Worm (Caenorhabditis elegans) whole organism, early embryonic: ENCODE measurements around the gene C42C1.19.
A peak's percentile ranks its signal among the peaks of the same experiment; 100 is the strongest.

ENCODE experiments used
- B0310.2 ChIP-seq: sonication (generic microtip); optimal IDR thresholded peaks from 2 replicates; lab custom pipeline; 2016; ENCODE audit warnings: mild to moderate bottlenecking, missing genetic modification characterization, missing compliant biosample characterization
- F13C5.2 ChIP-seq: sonication (generic microtip); optimal IDR thresholded peaks from 2 replicates; lab custom pipeline; 2017; ENCODE audit warnings: mild to moderate bottlenecking, missing genetic modification characterization, inconsistent platforms, missing compliant biosample characterization
- aly-1 ChIP-seq: sonication (generic microtip); optimal IDR thresholded peaks from 2 replicates; lab custom pipeline; 2016; ENCODE audit warnings: missing genetic modification characterization, missing compliant biosample characterization
- ama-1 ChIP-seq: fragments of 150-350 bp; optimal IDR thresholded peaks from 2 replicates; lab custom pipeline; 2014
- ceh-13 ChIP-seq: fragments of 200-800 bp; sonication (Bioruptor generic); optimal IDR thresholded peaks from 2 replicates; lab custom pipeline; 2018; ENCODE audit warnings: mild to moderate bottlenecking, missing genetic modification characterization, missing compliant biosample characterization
- ceh-36 ChIP-seq: sonication (generic microtip); optimal IDR thresholded peaks from 2 replicates; lab custom pipeline; 2016; ENCODE audit warnings: missing genetic modification characterization, inconsistent platforms, missing compliant biosample characterization
- ets-7 ChIP-seq: sonication (generic microtip); optimal IDR thresholded peaks from 2 replicates; lab custom pipeline; 2016; ENCODE audit warnings: missing genotype, missing genetic modification characterization, missing compliant biosample characterization
- flt-1 ChIP-seq: fragments of 200-800 bp; sonication (Bioruptor generic); IDR thresholded peaks from 2 replicates; pipeline ENCODE4 v1.3.6; 2022; ENCODE audit warnings: missing genetic modification characterization, missing compliant biosample characterization
- hmbx-1 ChIP-seq: sonication (generic microtip); optimal IDR thresholded peaks from 2 replicates; lab custom pipeline; 2016; ENCODE audit warnings: mild to moderate bottlenecking, missing genetic modification characterization, missing compliant biosample characterization
- hmg-4 ChIP-seq: fragments of 200-800 bp; sonication (Bioruptor generic); optimal IDR thresholded peaks from 2 replicates; lab custom pipeline; 2018; ENCODE audit warnings: mild to moderate bottlenecking, missing genetic modification characterization, missing compliant biosample characterization
- hnd-1 ChIP-seq: sonication (generic microtip); optimal IDR thresholded peaks from 2 replicates; lab custom pipeline; 2016; ENCODE audit warnings: missing genetic modification characterization, missing compliant biosample characterization
- pes-1 ChIP-seq: fragments of 200-800 bp; sonication (Bioruptor generic); IDR thresholded peaks from 2 replicates; pipeline ENCODE4 v1.3.6; 2022; ENCODE audit warnings: missing genetic modification reagents, missing genetic modification characterization, missing compliant biosample characterization
- scrt-1 ChIP-seq: fragments of 200-800 bp; sonication (Bioruptor generic); IDR thresholded peaks from 2 replicates; pipeline ENCODE4 v1.3.6; 2022; ENCODE audit warnings: missing genetic modification characterization, missing compliant biosample characterization
- sea-1 ChIP-seq: fragments of 200-800 bp; sonication (Bioruptor generic); conservative IDR thresholded peaks from 2 replicates; pipeline ENCODE4 v1.3.6; 2022; ENCODE audit warnings: missing genetic modification characterization, missing compliant biosample characterization
- tbx-11 ChIP-seq: fragments of 200-800 bp; sonication (Bioruptor generic); IDR thresholded peaks from 2 replicates; pipeline ENCODE4 v1.3.6; 2022; ENCODE audit warnings: missing genetic modification characterization, missing compliant biosample characterization
- tbx-37 ChIP-seq: fragments of 200-800 bp; sonication (Bioruptor generic); conservative IDR thresholded peaks from 2 replicates; pipeline ENCODE4 v1.3.6; 2022; ENCODE audit warnings: missing genetic modification reagents, missing genetic modification characterization, missing compliant biosample characterization
- tra-4 ChIP-seq: sonication (generic microtip); optimal IDR thresholded peaks from 2 replicates; lab custom pipeline; 2017; ENCODE audit warnings: missing genetic modification characterization, missing compliant biosample characterization

Gene C42C1.19

ce11 chrIV:12282873-12283272, 334 bp downstream of the C42C1.19 start, which contains the start of gene hpo-12:
hpo-12 (plus strand) TSS chrIV:12283173.
- no peak for TF ChIP-seq hmg-4 (GFP tag; lab: Kevin White, UChicago)
- no peak for TF ChIP-seq F13C5.2
- no peak for TF ChIP-seq pes-1 (GFP tag; lab: Robert Waterston, UW)
- TF ChIP-seq tbx-37, result no peak
- TF ChIP-seq sea-1 (GFP tag; lab: Robert Waterston, UW), result no peak
- TF ChIP-seq tbx-11 (GFP tag; lab: Robert Waterston, UW), result no peak
- TF ChIP-seq ceh-36 (tag; lab: Kevin White, UChicago), result no peak
- TF ChIP-seq ama-1 (lab: Kevin White, UChicago), result no peak
- TF ChIP-seq scrt-1, result no peak
- no peak for TF ChIP-seq ets-7
- TF ChIP-seq B0310.2 (tag; lab: Kevin White, UChicago), result no peak
- no peak for TF ChIP-seq tra-4 (tag; lab: Kevin White, UChicago)

- TF ChIP-seq hmbx-1 (tag; lab: Kevin White, UChicago) (no peak), hnd-1 (tag; lab: Kevin White, UChicago) (no peak), ceh-36 (tag; lab: Kevin White, UChicago) (no peak), flt-1 (GFP tag; lab: Robert Waterston, UW) (no peak), tra-4 (tag; lab: Kevin White, UChicago) (no peak), aly-1 (no peak), ama-1 (lab: Kevin White, UChicago) (no peak), tbx-37 (no peak), ceh-13 (GFP tag; lab: Kevin White, UChicago) (no peak), hmg-4 (GFP tag; lab: Kevin White, UChicago) (no peak)
Observed at ce11 chrIV:12287628-12288027, 5.1 kb downstream of the C42C1.19 start, which contains the start of gene erl-1. erl-1 (plus strand) TSS chrIV:12287928.

ce11 chrIV:12289149-12289548, 6.6 kb downstream of the C42C1.19 start, which contains the start of gene C42C1.9:
C42C1.9 (plus strand) TSS chrIV:12289449.
- TF ChIP-seq ets-7, result no peak

- TF ChIP-seq tra-4 (tag; lab: Kevin White, UChicago), result no peak
Observed at ce11 chrIV:12290744-12291143, 8.2 kb downstream of the C42C1.19 start, which contains the start of gene C42C1.8. C42C1.8 (plus strand) TSS chrIV:12291044.

ce11 chrIV:12294770-12295169, 12.2 kb downstream of the C42C1.19 start:
- 0 out of 2 replicates have a peak, but pooled peaks have one; percentile 19 for TF ChIP-seq pes-1 (GFP tag; lab: Robert Waterston, UW)

ce11 chrIV:12301161-12301560, 18.6 kb downstream of the C42C1.19 start, which contains the start of gene oac-59:
oac-59 (minus strand) TSS chrIV:12301261.
- TF ChIP-seq F13C5.2, result no peak
- TF ChIP-seq scrt-1, result no peak
- no peak for TF ChIP-seq pes-1 (GFP tag; lab: Robert Waterston, UW)
- no peak for TF ChIP-seq ceh-36 (tag; lab: Kevin White, UChicago)
- TF ChIP-seq ama-1 (lab: Kevin White, UChicago), result no peak
- TF ChIP-seq tbx-37, result no peak
- TF ChIP-seq ceh-13 (GFP tag; lab: Kevin White, UChicago), result no peak

ce11 chrIV:12302885-12303284, 20.3 kb downstream of the C42C1.19 start:
- no peak for TF ChIP-seq hmbx-1 (tag; lab: Kevin White, UChicago)
- TF ChIP-seq pes-1 (GFP tag; lab: Robert Waterston, UW), result no peak
- TF ChIP-seq ets-7, result no peak
- TF ChIP-seq aly-1, result no peak
- TF ChIP-seq ama-1 (lab: Kevin White, UChicago), result no peak
- TF ChIP-seq scrt-1, result no peak
- TF ChIP-seq sea-1 (GFP tag; lab: Robert Waterston, UW), result no peak

- no peak for TF ChIP-seq ceh-13 (GFP tag; lab: Kevin White, UChicago)
- no peak for TF ChIP-seq ceh-36 (tag; lab: Kevin White, UChicago)
- TF ChIP-seq flt-1 (GFP tag; lab: Robert Waterston, UW), result no peak
- no peak for TF ChIP-seq scrt-1
Observed at ce11 chrIV:12304750-12305149, 22.2 kb downstream of the C42C1.19 start.

ce11 chrIV:12305956-12306355, 23.4 kb downstream of the C42C1.19 start:
- TF ChIP-seq hmbx-1 (tag; lab: Kevin White, UChicago) (no peak), tbx-11 (GFP tag; lab: Robert Waterston, UW) (no peak), tbx-37 (no peak), hmg-4 (GFP tag; lab: Kevin White, UChicago) (no peak), scrt-1 (no peak), B0310.2 (tag; lab: Kevin White, UChicago) (no peak), pes-1 (GFP tag; lab: Robert Waterston, UW) (no peak), ama-1 (lab: Kevin White, UChicago) (no peak), hnd-1 (tag; lab: Kevin White, UChicago) (no peak), aly-1 (no peak), ets-7 (no peak), tra-4 (tag; lab: Kevin White, UChicago) (no peak), sea-1 (GFP tag; lab: Robert Waterston, UW) (no peak), ceh-36 (tag; lab: Kevin White, UChicago) (no peak), F13C5.2 (no peak), flt-1 (GFP tag; lab: Robert Waterston, UW) (no peak), ceh-13 (GFP tag; lab: Kevin White, UChicago) (no peak)
